Worm (Caenorhabditis elegans): ENCODE results near the gene M03A1.3.

M03A1.3 gene

ce11 chrII:4537141-4537540 lies 20.4 kb upstream of the M03A1.3 start, which contains the start of gene sra-33:
Gene sra-33 (minus strand): TSS chrII:4537241.
- TF ChIP-seq hmg-11 (tag; optimal IDR thresholded peaks at IDR 0.05) (no peak), elt-1 (tag; optimal IDR thresholded peaks at IDR 0.05) (no peak), aly-2 (tag; optimal IDR thresholded peaks at IDR 0.05) (no peak), jun-1 (tag; optimal IDR thresholded peaks at IDR 0.05) (no peak), mml-1 (tag; optimal IDR thresholded peaks at IDR 0.05) (no peak), sea-2 (GFP tag; optimal IDR thresholded peaks at IDR 0.05) (no peak), R02D3.7 (tag; optimal IDR thresholded peaks at IDR 0.05) (no peak), ceh-28 (tag; optimal IDR thresholded peaks at IDR 0.05) (no peak), unc-62 (GFP tag; optimal IDR thresholded peaks at IDR 0.05) (no peak), skn-1 (tag; optimal IDR thresholded peaks at IDR 0.05) (no peak)

- no peak for TF ChIP-seq nfya-1 (tag; optimal IDR thresholded peaks at IDR 0.05; ENCODE audit: insufficient read depth)
- no peak for TF ChIP-seq R02D3.7 (tag; optimal IDR thresholded peaks at IDR 0.05)
- TF ChIP-seq nhr-237 (tag; optimal IDR thresholded peaks at IDR 0.05), result no peak
- TF ChIP-seq nhr-76 (tag; optimal IDR thresholded peaks at IDR 0.05), result no peak
- no peak for TF ChIP-seq lin-15B (tag; optimal IDR thresholded peaks at IDR 0.05)
- TF ChIP-seq lsy-12 (tag; optimal IDR thresholded peaks at IDR 0.05), result no peak
- TF ChIP-seq nhr-23 (tag; optimal IDR thresholded peaks at IDR 0.05), result no peak
- no peak for TF ChIP-seq unc-39 (tag; optimal IDR thresholded peaks at IDR 0.05)
- TF ChIP-seq daf-12 (tag; optimal IDR thresholded peaks at IDR 0.05), result no peak
- no peak for TF ChIP-seq pha-4 (tag; optimal IDR thresholded peaks at IDR 0.05)
- no peak for TF ChIP-seq skn-1 (tag; optimal IDR thresholded peaks at IDR 0.05)
- no peak for TF ChIP-seq lin-39 (tag; optimal IDR thresholded peaks at IDR 0.05)
- TF ChIP-seq nhr-28 (tag; optimal IDR thresholded peaks at IDR 0.05), result no peak
- TF ChIP-seq eor-1 (tag; optimal IDR thresholded peaks at IDR 0.05), result no peak
- no peak for TF ChIP-seq elt-3 (tag; optimal IDR thresholded peaks at IDR 0.05)
- TF ChIP-seq ceh-82 (tag; optimal IDR thresholded peaks at IDR 0.05), result no peak
- no peak for TF ChIP-seq nhr-77 (tag; optimal IDR thresholded peaks at IDR 0.05)
- TF ChIP-seq ztf-11 (tag; optimal IDR thresholded peaks at IDR 0.05), result no peak
- no peak for TF ChIP-seq fkh-10 (GFP tag; optimal IDR thresholded peaks at IDR 0.05)
These were observed 17.0 kb upstream of the M03A1.3 start, which contains the start of gene sra-36 for ce11 chrII:4540631-4541030. Gene sra-36 (minus strand): TSS chrII:4540731.

ce11 chrII:4543568-4543967 lies 14.0 kb upstream of the M03A1.3 start, which contains the start of gene sra-34:
Gene sra-34 (minus strand): TSS chrII:4543668.
- TF ChIP-seq unc-39 (tag; optimal IDR thresholded peaks at IDR 0.05) (no peak), unc-62 (GFP tag; optimal IDR thresholded peaks at IDR 0.05) (no peak), ZK546.5 (tag; optimal IDR thresholded peaks at IDR 0.05) (no peak), fkh-10 (GFP tag; optimal IDR thresholded peaks at IDR 0.05) (no peak), fkh-2 (tag; optimal IDR thresholded peaks at IDR 0.05) (no peak), ceh-16 (tag; optimal IDR thresholded peaks at IDR 0.05) (no peak), nhr-11 (tag; optimal IDR thresholded peaks at IDR 0.05) (no peak), lin-39 (tag; optimal IDR thresholded peaks at IDR 0.05) (no peak), ztf-4 (tag; optimal IDR thresholded peaks at IDR 0.05) (no peak), nhr-76 (tag; optimal IDR thresholded peaks at IDR 0.05) (no peak), nhr-67 (tag; optimal IDR thresholded peaks at IDR 0.05) (no peak), nhr-28 (tag; optimal IDR thresholded peaks at IDR 0.05) (no peak), nhr-43 (tag; optimal IDR thresholded peaks at IDR 0.05; ENCODE audit: poor library complexity, severe bottlenecking) (no peak), sea-2 (GFP tag; optimal IDR thresholded peaks at IDR 0.05) (no peak), R02D3.7 (tag; optimal IDR thresholded peaks at IDR 0.05) (no peak), egl-5 (tag; optimal IDR thresholded peaks at IDR 0.05) (no peak), nhr-25 (tag; optimal IDR thresholded peaks at IDR 0.05) (no peak), pqm-1 (tag; optimal IDR thresholded peaks at IDR 0.05) (no peak), nhr-23 (tag; optimal IDR thresholded peaks at IDR 0.05) (no peak), tbx-2 (tag; optimal IDR thresholded peaks at IDR 0.05) (no peak)

- TF ChIP-seq nhr-25 (tag; optimal IDR thresholded peaks at IDR 0.05) (peak; percentile 28), nhr-67 (tag; optimal IDR thresholded peaks at IDR 0.05) (no peak)
These were observed 9.2 kb upstream of the M03A1.3 start for ce11 chrII:4548408-4548807.
